Worm (Caenorhabditis elegans) whole organism, L4 larva: ENCODE results near the gene gpdh-2.
A peak's percentile ranks its signal among the peaks of the same experiment; 100 is the strongest.
"Not testable (repeated sequence)": the region's sequence is repeated elsewhere in the genome, so short reads cannot be mapped to it uniquely, and the experiment has no call there.

Experiments used
- D1046.2 ChIP-seq: fragments of 200-800 bp; sonication (Bioruptor generic); IDR thresholded peaks from 2 replicates; pipeline ENCODE4 v1.3.6; 2022; ENCODE audit warnings: missing genetic modification characterization, missing compliant biosample characterization
- F10B5.3 ChIP-seq: sonication (generic microtip); optimal IDR thresholded peaks from 2 replicates; lab custom pipeline; 2016; ENCODE audit warnings: mild to moderate bottlenecking, missing genetic modification characterization, missing compliant biosample characterization
- F26F4.8 ChIP-seq: fragments of 200-800 bp; sonication (Bioruptor generic); conservative IDR thresholded peaks from 2 replicates; pipeline ENCODE4 v1.3.6; 2022; ENCODE audit warnings: missing genetic modification characterization, missing compliant biosample characterization
- F44E2.7 ChIP-seq: fragments of 200-800 bp; sonication (Bioruptor generic); IDR thresholded peaks from 2 replicates; pipeline ENCODE4 v2.1.2; 2022; ENCODE audit warnings: missing genetic modification characterization, missing compliant biosample characterization
- T26A8.4 ChIP-seq: fragments of 200-800 bp; sonication (Bioruptor generic); IDR thresholded peaks from 2 replicates; pipeline ENCODE4 v1.3.6; 2022; ENCODE audit warnings: missing genetic modification characterization, missing compliant biosample characterization
- Y105C5A.15 ChIP-seq: fragments of 200-800 bp; sonication (Bioruptor generic); IDR thresholded peaks from 2 replicates; pipeline ENCODE4 v1.3.6; 2022; ENCODE audit warnings: missing genetic modification characterization, missing compliant biosample characterization
- Y48G9A.11 ChIP-seq: fragments of 200-800 bp; sonication (Bioruptor generic); IDR thresholded peaks from 2 replicates; pipeline ENCODE4 v1.3.6; 2022; ENCODE audit warnings: missing genetic modification reagents, missing genetic modification characterization, missing compliant biosample characterization
- Y5F2A.4 ChIP-seq: fragments of 200-800 bp; sonication (Bioruptor generic); optimal IDR thresholded peaks from 2 replicates; lab custom pipeline; 2018; ENCODE audit warnings: mild to moderate bottlenecking, missing genetic modification characterization, missing compliant biosample characterization
- ZK337.2 ChIP-seq: fragments of 200-800 bp; sonication (Bioruptor generic); IDR thresholded peaks from 2 replicates; pipeline ENCODE4 v1.3.6; 2022; ENCODE audit warnings: missing genetic modification reagents, missing genetic modification characterization, missing compliant biosample characterization
- ZK546.5 ChIP-seq, 2 experiments: sonication (generic microtip); optimal IDR thresholded peaks; 2 replicates each; lab custom pipeline; 2017; ENCODE audit warnings: missing biosample characterization in 2 of 2, missing genetic modification characterization in 2 of 2
- arid-1 ChIP-seq: fragments of 200-800 bp; sonication (Bioruptor generic); conservative IDR thresholded peaks from 2 replicates; pipeline ENCODE4 v1.3.6; 2022; ENCODE audit warnings: missing genetic modification reagents, missing genetic modification characterization, missing compliant biosample characterization
- ceh-44 ChIP-seq: fragments of 200-800 bp; sonication (Bioruptor generic); IDR thresholded peaks from 2 replicates; pipeline ENCODE4 v1.3.6; 2022; ENCODE audit warnings: missing genetic modification reagents, missing genetic modification characterization, missing compliant biosample characterization
- ceh-62 ChIP-seq: sonication (generic microtip); optimal IDR thresholded peaks from 2 replicates; lab custom pipeline; 2017; ENCODE audit warnings: missing biosample characterization, missing genetic modification characterization
- cey-2 ChIP-seq: sonication (generic microtip); optimal IDR thresholded peaks from 3 replicates; lab custom pipeline; 2017; ENCODE audit warnings: missing genetic modification characterization, mild to moderate bottlenecking, missing compliant biosample characterization, antibody characterized with exemption, borderline replicate concordance; ENCODE audit not compliant: insufficient read depth
- ctbp-1 ChIP-seq: fragments of 200-800 bp; sonication (Bioruptor generic); IDR thresholded peaks from 2 replicates; pipeline ENCODE4 v1.3.6; 2022; ENCODE audit warnings: missing genetic modification reagents, missing genetic modification characterization, missing compliant biosample characterization
- dmd-6 ChIP-seq: fragments of 200-800 bp; sonication (Bioruptor generic); IDR thresholded peaks from 2 replicates; pipeline ENCODE4 v1.3.6; 2022; ENCODE audit warnings: missing genetic modification reagents, missing genetic modification characterization, missing compliant biosample characterization
- dmd-8 ChIP-seq: fragments of 200-800 bp; sonication (Bioruptor generic); IDR thresholded peaks from 2 replicates; pipeline ENCODE4 v1.3.6; 2022; ENCODE audit warnings: missing genetic modification characterization, missing compliant biosample characterization
- dpl-1 ChIP-seq: fragments of 150-350 bp; optimal IDR thresholded peaks from 2 replicates; lab custom pipeline; 2014; ENCODE audit warnings: missing biosample characterization, missing genetic modification reagents, missing genetic modification characterization
- dve-1 ChIP-seq: sonication (generic microtip); optimal IDR thresholded peaks from 2 replicates; lab custom pipeline; 2017; ENCODE audit warnings: antibody characterized with exemption, mild to moderate bottlenecking, missing genetic modification characterization, missing compliant biosample characterization; ENCODE audit not compliant: insufficient read depth
- egl-27 ChIP-seq: sonication (generic microtip); optimal IDR thresholded peaks from 3 replicates; lab custom pipeline; 2017; ENCODE audit warnings: missing biosample characterization, missing genetic modification reagents, missing genetic modification characterization
- hlh-30 ChIP-seq: sonication (generic microtip); optimal IDR thresholded peaks from 2 replicates; lab custom pipeline; 2017; ENCODE audit warnings: antibody characterized with exemption, mild to moderate bottlenecking, missing genetic modification characterization, missing compliant biosample characterization; ENCODE audit not compliant: insufficient read depth
- hmg-1.1 ChIP-seq: fragments of 200-800 bp; sonication (Bioruptor generic); IDR thresholded peaks from 2 replicates; pipeline ENCODE4 v1.3.6; 2022; ENCODE audit warnings: missing genetic modification reagents, missing genetic modification characterization, missing compliant biosample characterization
- lim-7 ChIP-seq: fragments of 200-800 bp; sonication (Bioruptor generic); IDR thresholded peaks from 2 replicates; pipeline ENCODE4 v1.3.6; 2022; ENCODE audit warnings: missing genetic modification characterization, missing compliant biosample characterization
- lin-1 ChIP-seq: fragments of 200-800 bp; sonication (Bioruptor generic); IDR thresholded peaks from 2 replicates; pipeline ENCODE4 v1.3.6; 2022; ENCODE audit warnings: missing genetic modification reagents, missing genetic modification characterization, missing compliant biosample characterization
- lin-29 ChIP-seq: fragments of 200-800 bp; sonication (Bioruptor generic); IDR thresholded peaks from 2 replicates; pipeline ENCODE4 v1.3.6; 2022; ENCODE audit warnings: missing genetic modification reagents, missing genetic modification characterization, missing compliant biosample characterization
- lin-38 ChIP-seq: fragments of 200-800 bp; sonication (Bioruptor generic); IDR thresholded peaks from 2 replicates; pipeline ENCODE4 v1.3.6; 2022; ENCODE audit warnings: missing genetic modification reagents, missing genetic modification characterization, missing compliant biosample characterization
- lsy-2 ChIP-seq, 2 experiments: fragments of 150-350 bp in 1 of 2; sonication (generic microtip) in 1 of 2; optimal IDR thresholded peaks; 2 replicates each; lab custom pipeline; 2014 to 2017; ENCODE audit warnings: missing biosample characterization in 2 of 2, missing genetic modification characterization in 2 of 2
- madf-5 ChIP-seq, 2 experiments: fragments of 200-800 bp; sonication (Bioruptor generic); IDR thresholded peaks; 2 replicates each; pipeline ENCODE4 v1.3.6; 2022; ENCODE audit warnings: missing compliant biosample characterization in 2 of 2, missing genetic modification characterization in 2 of 2
- madf-9 ChIP-seq: fragments of 200-800 bp; sonication (Bioruptor generic); conservative IDR thresholded peaks from 2 replicates; pipeline ENCODE4 v1.3.6; 2022; ENCODE audit warnings: missing genetic modification reagents, missing genetic modification characterization, missing compliant biosample characterization
- mdt-29 ChIP-seq: fragments of 200-800 bp; sonication (Bioruptor generic); IDR thresholded peaks from 2 replicates; pipeline ENCODE4 v1.3.6; 2022; ENCODE audit warnings: missing genetic modification reagents, missing genetic modification characterization, missing compliant biosample characterization
- mes-2 ChIP-seq: sonication (generic microtip); optimal IDR thresholded peaks from 2 replicates; lab custom pipeline; 2016; ENCODE audit warnings: missing genotype, mild to moderate bottlenecking, missing genetic modification characterization, missing compliant biosample characterization; ENCODE audit not compliant: poor library complexity, severe bottlenecking
- nhr-10 ChIP-seq: fragments of 150-350 bp; optimal IDR thresholded peaks from 2 replicates; lab custom pipeline; 2014; ENCODE audit warnings: missing biosample characterization, missing genetic modification characterization
- nhr-41 ChIP-seq: fragments of 200-800 bp; sonication (Bioruptor generic); IDR thresholded peaks from 2 replicates; pipeline ENCODE4 v1.3.6; 2022; ENCODE audit warnings: missing genetic modification reagents, missing genetic modification characterization, missing compliant biosample characterization
- pha-4 ChIP-seq, 2 experiments: fragments of 150-350 bp in 1 of 2; fragments of 200-800 bp in 1 of 2; sonication (Bioruptor generic) in 1 of 2; IDR thresholded peaks in 1 of 2; optimal IDR thresholded peaks in 1 of 2; 2 replicates each; pipeline versions ENCODE4 v1.3.6 to Lab custom; 2014 to 2022; ENCODE audit warnings: missing genetic modification characterization in 2 of 2, missing genetic modification reagents in 2 of 2, missing biosample characterization in 1 of 2, missing compliant biosample characterization in 1 of 2
- pqm-1 ChIP-seq: sonication (generic microtip); optimal IDR thresholded peaks from 2 replicates; lab custom pipeline; 2017; ENCODE audit warnings: missing biosample characterization, missing genetic modification characterization
- saeg-2 ChIP-seq: fragments of 200-800 bp; sonication (Bioruptor generic); IDR thresholded peaks from 2 replicates; pipeline ENCODE4 v1.3.6; 2022; ENCODE audit warnings: missing genetic modification reagents, missing genetic modification characterization, missing compliant biosample characterization
- snpc-1.2 ChIP-seq: fragments of 200-800 bp; sonication (Bioruptor generic); IDR thresholded peaks from 2 replicates; pipeline ENCODE4 v1.3.6; 2022; ENCODE audit warnings: missing genetic modification reagents, missing genetic modification characterization, missing compliant biosample characterization
- snpc-4 ChIP-seq: fragments of 150-350 bp; optimal IDR thresholded peaks from 2 replicates; lab custom pipeline; 2014; ENCODE audit warnings: missing biosample characterization, missing genetic modification characterization
- tra-1 ChIP-seq: fragments of 200-800 bp; sonication (Bioruptor generic); IDR thresholded peaks from 2 replicates; pipeline ENCODE4 v1.3.6; 2022; ENCODE audit warnings: missing genetic modification reagents, missing genetic modification characterization, missing compliant biosample characterization
- vab-7 ChIP-seq: fragments of 200-800 bp; sonication (Bioruptor generic); IDR thresholded peaks from 2 replicates; pipeline ENCODE4 v1.3.6; 2022; ENCODE audit warnings: missing genetic modification reagents, missing genetic modification characterization, missing compliant biosample characterization

Gene gpdh-2

ce11 chrIII:9849950-9850349 is 9.0 kb downstream of the gpdh-2 start (continued):
- TF ChIP-seq pha-4 (GFP tag; IDR thresholded peaks at IDR 0.05; lab: Robert Waterston, UW) (no peak), pha-4 (tag; optimal IDR thresholded peaks at IDR 0.05; lab: Kevin White, UChicago) (no peak), ceh-44 (GFP tag; lab: Robert Waterston, UW) (no peak), Y105C5A.15 (no peak), nhr-41 (GFP tag; lab: Robert Waterston, UW) (no peak), lin-29 (no peak), saeg-2 (GFP tag; lab: Robert Waterston, UW) (no peak), snpc-4 (tag; lab: Kevin White, UChicago) (no peak), F10B5.3 (tag; lab: Kevin White, UChicago) (no peak), vab-7 (GFP tag; lab: Robert Waterston, UW) (no peak), nhr-10 (no peak)
- TF ChIP-seq, all 104 proteins: peak for 15

- TF ChIP-seq madf-5 (GFP tag; IDR thresholded peaks at IDR 0.05; lab: Robert Waterston, UW) (0 out of 4 replicates have a peak, but pooled peaks of 1 of the 2 experiments have one; percentile 17), dmd-8 (GFP tag; lab: Robert Waterston, UW) (peak; percentile 66; the same call in 1 of the 2 replicates), snpc-1.2 (GFP tag; lab: Robert Waterston, UW) (peak; percentile 73), lim-7 (GFP tag; lab: Robert Waterston, UW) (peak; percentile 73), lin-1 (GFP tag; lab: Robert Waterston, UW) (peak; percentile 28; the same call in 1 of the 2 replicates), lin-38 (GFP tag; lab: Robert Waterston, UW) (peak; percentile 86), F44E2.7 (GFP tag; lab: Robert Waterston, UW) (0 out of 2 replicates have a peak, but pooled peaks have one; percentile 20), mdt-29 (GFP tag; lab: Robert Waterston, UW) (peak; percentile 47; the same call in 1 of the 2 replicates), F26F4.8 (GFP tag; lab: Robert Waterston, UW) (peak; percentile 54; the same call in 1 of the 2 replicates), tra-1 (GFP tag; lab: Robert Waterston, UW) (0 out of 2 replicates have a peak, but pooled peaks have one; percentile 31), D1046.2 (peak; percentile 59; the same call in 1 of the 2 replicates), ctbp-1 (peak; percentile 34; the same call in 1 of the 2 replicates), Y48G9A.11 (GFP tag; lab: Robert Waterston, UW) (peak; percentile 58), hmg-1.1 (GFP tag; lab: Robert Waterston, UW) (peak; percentile 51; the same call in 1 of the 2 replicates), madf-9 (0 out of 2 replicates have a peak, but pooled peaks have one; percentile 42), vab-7 (GFP tag; lab: Robert Waterston, UW) (peak; percentile 69), ZK337.2 (GFP tag; lab: Robert Waterston, UW) (0 out of 2 replicates have a peak, but pooled peaks have one; percentile 48), pha-4 (GFP tag; IDR thresholded peaks at IDR 0.05; lab: Robert Waterston, UW) (peak; percentile 60; the same call in 1 of the 2 replicates), arid-1 (peak; percentile 63; the same call in 1 of the 2 replicates)
- TF ChIP-seq pha-4 (tag; optimal IDR thresholded peaks at IDR 0.05; lab: Kevin White, UChicago): not testable (repeated sequence)
- TF ChIP-seq, all 104 proteins: peak for 19; not testable (repeated sequence) for 85
Measured at ce11 chrIII:9849111-9849510, 9.9 kb downstream of the gpdh-2 start.

ce11 chrIII:9848603-9849002 is 10.4 kb downstream of the gpdh-2 start:
- TF ChIP-seq egl-27 (tag; lab: Kevin White, UChicago): no peak
- TF ChIP-seq mes-2 (tag; lab: Kevin White, UChicago): peak; percentile 38
- TF ChIP-seq dpl-1 (GFP tag; lab: Kevin White, UChicago): peak; percentile 43

ce11 chrIII:9848083-9848482 is 10.9 kb downstream of the gpdh-2 start, which contains the start of gene mrpl-36:
Gene mrpl-36 (minus strand): TSS chrIII:9848116.
- TF ChIP-seq mes-2 (tag; lab: Kevin White, UChicago) (no peak), saeg-2 (GFP tag; lab: Robert Waterston, UW) (no peak), dmd-8 (GFP tag; lab: Robert Waterston, UW) (no peak), lsy-2 (tag; optimal IDR thresholded peaks at IDR 0.05; lab: Kevin White, UChicago) (peak in 1 of 2 experiments; percentile 74), dmd-6 (peak; percentile 19; the same call in 1 of the 2 replicates), ZK546.5 (tag; optimal IDR thresholded peaks at IDR 0.05; lab: Kevin White, UChicago) (no peak), dve-1 (tag; lab: Kevin White, UChicago) (peak; percentile 33), cey-2 (tag; lab: Kevin White, UChicago) (no peak), pqm-1 (tag; lab: Kevin White, UChicago) (no peak), hlh-30 (tag; lab: Kevin White, UChicago) (peak; percentile 36), T26A8.4 (GFP tag; lab: Robert Waterston, UW) (no peak), lin-38 (GFP tag; lab: Robert Waterston, UW) (peak; percentile 86), Y5F2A.4 (GFP tag; lab: Kevin White, UChicago) (no peak), ceh-62 (no peak)
